Worm (Caenorhabditis elegans) whole organism, L1 larva: ENCODE measurements around the gene cec-3.
A peak's percentile ranks its signal among the peaks of the same experiment; 100 is the strongest.

ENCODE experiments used
- C34B4.2 ChIP-seq: sonication (generic microtip); optimal IDR thresholded peaks from 2 replicates; lab custom pipeline; 2017; ENCODE audit warnings: mild to moderate bottlenecking, missing genetic modification characterization, missing compliant biosample characterization
- F16B12.6 ChIP-seq: fragments of 150-350 bp; optimal IDR thresholded peaks from 2 replicates; lab custom pipeline; 2014; ENCODE audit warnings: missing biosample characterization, missing genetic modification characterization
- Y116A8C.19 ChIP-seq: sonication (generic microtip); optimal IDR thresholded peaks from 2 replicates; lab custom pipeline; 2016; ENCODE audit warnings: missing compliant biosample characterization, missing genetic modification characterization, borderline replicate concordance
- alr-1 ChIP-seq: fragments of 200-800 bp; sonication (Bioruptor generic); optimal IDR thresholded peaks from 2 replicates; lab custom pipeline; 2018; ENCODE audit warnings: borderline replicate concordance, mild to moderate bottlenecking, missing genetic modification characterization, missing compliant biosample characterization
- aly-2 ChIP-seq: fragments of 150-350 bp; optimal IDR thresholded peaks from 2 replicates; lab custom pipeline; 2014; ENCODE audit warnings: missing biosample characterization, missing genetic modification characterization
- ama-1 ChIP-seq: fragments of 150-350 bp; optimal IDR thresholded peaks from 2 replicates; lab custom pipeline; 2014
- blmp-1 ChIP-seq: fragments of 150-350 bp; optimal IDR thresholded peaks from 2 replicates; lab custom pipeline; 2014; ENCODE audit warnings: missing biosample characterization, missing genetic modification characterization
- ceh-82 ChIP-seq, 3 experiments: fragments of 150-350 bp in 1 of 3; sonication (generic microtip) in 2 of 3; optimal IDR thresholded peaks; 2 replicates each; lab custom pipeline; 2014 to 2017; ENCODE audit warnings: missing biosample characterization in 3 of 3, missing genetic modification characterization in 3 of 3
- ceh-88 ChIP-seq: fragments of 200-800 bp; sonication (Bioruptor generic); IDR thresholded peaks from 2 replicates; pipeline ENCODE4 v1.3.6; 2022; ENCODE audit warnings: missing genetic modification characterization, missing compliant biosample characterization
- ceh-90 ChIP-seq: sonication (generic microtip); optimal IDR thresholded peaks from 2 replicates; lab custom pipeline; 2016; ENCODE audit warnings: missing genetic modification characterization, missing compliant biosample characterization
- efl-1 ChIP-seq, 4 experiments: fragments of 150-350 bp; optimal IDR thresholded peaks in 3 of 4; peaks in 1 of 4; 1 replicate in 1 of 4; 2 replicates in 3 of 4; lab custom pipeline; 2014; ENCODE audit warnings: missing biosample characterization in 2 of 4, missing genetic modification characterization in 2 of 4, missing genetic modification reagents in 2 of 4
- egl-27 ChIP-seq, 2 experiments: fragments of 150-350 bp in 1 of 2; sonication (generic microtip); optimal IDR thresholded peaks; 3 replicates each; lab custom pipeline; 2017 to 2018; ENCODE audit warnings: missing biosample characterization in 2 of 2, missing genetic modification characterization in 2 of 2, missing genetic modification reagents in 2 of 2
- ets-5 ChIP-seq: fragments of 200-800 bp; sonication (Bioruptor generic); IDR thresholded peaks from 2 replicates; pipeline ENCODE4 v1.3.6; 2022; ENCODE audit warnings: missing genetic modification characterization, missing compliant biosample characterization
- fkh-10 ChIP-seq: sonication (generic microtip); optimal IDR thresholded peaks from 2 replicates; lab custom pipeline; 2017; ENCODE audit warnings: missing biosample characterization, missing genetic modification reagents, missing genetic modification characterization
- fos-1 ChIP-seq: fragments of 150-350 bp; optimal IDR thresholded peaks from 2 replicates; lab custom pipeline; 2014; ENCODE audit warnings: missing biosample characterization, missing genetic modification characterization
- hlh-17 ChIP-seq: fragments of 200-800 bp; sonication (Bioruptor generic); optimal IDR thresholded peaks from 2 replicates; lab custom pipeline; 2018; ENCODE audit warnings: missing genetic modification characterization, mild to moderate bottlenecking, missing compliant biosample characterization, moderate library complexity, borderline replicate concordance
- hlh-4 ChIP-seq: sonication (generic microtip); optimal IDR thresholded peaks from 2 replicates; lab custom pipeline; 2016; ENCODE audit warnings: mild to moderate bottlenecking, missing genetic modification characterization, missing compliant biosample characterization
- hpl-2 ChIP-seq: fragments of 150-350 bp; optimal IDR thresholded peaks from 2 replicates; lab custom pipeline; 2014; ENCODE audit warnings: missing biosample characterization, missing genetic modification reagents, missing genetic modification characterization
- irx-1 ChIP-seq: sonication (generic microtip); optimal IDR thresholded peaks from 2 replicates; lab custom pipeline; 2016; ENCODE audit warnings: missing genetic modification characterization, missing compliant biosample characterization
- isw-1 ChIP-seq: fragments of 200-800 bp; sonication (Bioruptor generic); IDR thresholded peaks from 2 replicates; pipeline ENCODE4 v1.3.6; 2022; ENCODE audit warnings: missing genetic modification characterization, missing compliant biosample characterization
- lin-13 ChIP-seq: fragments of 150-350 bp; optimal IDR thresholded peaks from 2 replicates; lab custom pipeline; 2014; ENCODE audit warnings: missing biosample characterization, missing genetic modification reagents, missing genetic modification characterization
- lin-14 ChIP-seq: fragments of 200-800 bp; sonication (Bioruptor generic); optimal IDR thresholded peaks from 2 replicates; lab custom pipeline; 2018; ENCODE audit warnings: mild to moderate bottlenecking, missing genetic modification characterization, moderate library complexity, missing compliant biosample characterization
- lin-15B ChIP-seq: fragments of 150-350 bp; sonication (generic microtip); optimal IDR thresholded peaks from 3 replicates; lab custom pipeline; 2014; ENCODE audit warnings: missing biosample characterization, missing genetic modification characterization
- lin-35 ChIP-seq, 2 experiments: fragments of 150-350 bp; optimal IDR thresholded peaks; 2 replicates each; lab custom pipeline; 2014; ENCODE audit warnings: missing biosample characterization in 2 of 2, missing genetic modification characterization in 2 of 2, missing genetic modification reagents in 2 of 2
- lin-39 ChIP-seq: fragments of 150-350 bp; optimal IDR thresholded peaks from 2 replicates; lab custom pipeline; 2014; ENCODE audit warnings: missing biosample characterization, missing genetic modification reagents, missing genetic modification characterization
- lsy-2 ChIP-seq, 2 experiments: fragments of 150-350 bp; optimal IDR thresholded peaks; 2 replicates each; lab custom pipeline; 2014; ENCODE audit warnings: missing biosample characterization in 2 of 2, missing genetic modification characterization in 2 of 2
- mab-9 ChIP-seq: fragments of 200-800 bp; sonication (Bioruptor generic); IDR thresholded peaks from 2 replicates; pipeline ENCODE4 v1.3.6; 2022; ENCODE audit warnings: missing genetic modification reagents, missing genetic modification characterization, missing compliant biosample characterization
- mdl-1 ChIP-seq, 2 experiments: fragments of 150-350 bp; optimal IDR thresholded peaks; 2 replicates each; lab custom pipeline; 2014 to 2017; ENCODE audit warnings: missing biosample characterization in 2 of 2, missing genetic modification characterization in 2 of 2, inconsistent platforms in 1 of 2
- mep-1 ChIP-seq: fragments of 150-350 bp; optimal IDR thresholded peaks from 2 replicates; lab custom pipeline; 2014; ENCODE audit warnings: missing biosample characterization, missing genetic modification characterization
- nhr-12 ChIP-seq: sonication (generic microtip); optimal IDR thresholded peaks from 2 replicates; lab custom pipeline; 2017; ENCODE audit warnings: missing biosample characterization, missing genetic modification characterization
- nhr-20 ChIP-seq: sonication (generic microtip); optimal IDR thresholded peaks from 2 replicates; lab custom pipeline; 2016; ENCODE audit warnings: mild to moderate bottlenecking, missing genetic modification characterization, missing compliant biosample characterization
- nhr-28 ChIP-seq: fragments of 150-350 bp; optimal IDR thresholded peaks from 2 replicates; lab custom pipeline; 2014; ENCODE audit warnings: missing biosample characterization, missing genetic modification characterization
- nhr-47 ChIP-seq: sonication (generic microtip); optimal IDR thresholded peaks from 2 replicates; lab custom pipeline; 2016; ENCODE audit warnings: mild to moderate bottlenecking, missing genetic modification characterization, moderate library complexity, missing compliant biosample characterization
- nhr-76 ChIP-seq: sonication (generic microtip); optimal IDR thresholded peaks from 2 replicates; lab custom pipeline; 2017; ENCODE audit warnings: missing biosample characterization, missing genetic modification characterization
- nhr-84 ChIP-seq: sonication (generic microtip); optimal IDR thresholded peaks from 2 replicates; lab custom pipeline; 2017; ENCODE audit warnings: missing biosample characterization, missing genetic modification characterization
- nhr-85 ChIP-seq: sonication (generic microtip); peaks from one replicate; lab custom pipeline; 2016; ENCODE audit warnings: missing genetic modification characterization, inconsistent platforms, missing compliant biosample characterization
- nhr-90 ChIP-seq: sonication (generic microtip); optimal IDR thresholded peaks from 2 replicates; lab custom pipeline; 2016; ENCODE audit warnings: mild to moderate bottlenecking, missing genetic modification characterization, missing compliant biosample characterization; ENCODE audit not compliant: poor library complexity
- skn-1 ChIP-seq: fragments of 150-350 bp; optimal IDR thresholded peaks from 2 replicates; lab custom pipeline; 2014; ENCODE audit warnings: missing biosample characterization, missing genetic modification characterization
- snpc-4 ChIP-seq: fragments of 150-350 bp; optimal IDR thresholded peaks from 2 replicates; lab custom pipeline; 2014; ENCODE audit warnings: missing biosample characterization, missing genetic modification characterization
- snu-23 ChIP-seq: sonication (generic microtip); optimal IDR thresholded peaks from 2 replicates; lab custom pipeline; 2016; ENCODE audit warnings: missing genetic modification characterization, missing compliant biosample characterization
- sox-4 ChIP-seq: sonication (generic microtip); optimal IDR thresholded peaks from 2 replicates; lab custom pipeline; 2016; ENCODE audit warnings: missing genetic modification characterization, missing compliant biosample characterization
- sup-37 ChIP-seq: fragments of 200-800 bp; sonication (Bioruptor generic); optimal IDR thresholded peaks from 2 replicates; lab custom pipeline; 2018; ENCODE audit warnings: mild to moderate bottlenecking, missing genetic modification characterization, missing compliant biosample characterization
- swsn-7 ChIP-seq: sonication (generic microtip); optimal IDR thresholded peaks from 2 replicates; lab custom pipeline; 2016; ENCODE audit warnings: missing genetic modification characterization, missing compliant biosample characterization
- tbx-2 ChIP-seq: sonication (generic microtip); optimal IDR thresholded peaks from 2 replicates; lab custom pipeline; 2016; ENCODE audit warnings: missing genetic modification characterization, missing compliant biosample characterization
- tlp-1 ChIP-seq: fragments of 150-350 bp; optimal IDR thresholded peaks from 2 replicates; lab custom pipeline; 2014; ENCODE audit warnings: missing biosample characterization, missing genetic modification characterization
- unc-130 ChIP-seq: fragments of 150-350 bp; optimal IDR thresholded peaks from 2 replicates; lab custom pipeline; 2017; ENCODE audit warnings: missing biosample characterization, missing genetic modification characterization, inconsistent platforms
- unc-62 ChIP-seq: fragments of 150-350 bp; optimal IDR thresholded peaks from 2 replicates; lab custom pipeline; 2014; ENCODE audit warnings: missing biosample characterization, missing genetic modification reagents, missing genetic modification characterization
- unc-86 ChIP-seq: sonication (generic microtip); optimal IDR thresholded peaks from 2 replicates; lab custom pipeline; 2016; ENCODE audit warnings: missing genetic modification characterization, missing compliant biosample characterization
- unc-98 ChIP-seq: fragments of 200-800 bp; sonication (Bioruptor generic); IDR thresholded peaks from 2 replicates; pipeline ENCODE4 v1.3.6; 2022; ENCODE audit warnings: missing genetic modification characterization, missing compliant biosample characterization
- vab-15 ChIP-seq: sonication (generic microtip); optimal IDR thresholded peaks from 2 replicates; lab custom pipeline; 2017; ENCODE audit warnings: missing genotype, mild to moderate bottlenecking, missing genetic modification characterization, missing compliant biosample characterization
- ztf-11 ChIP-seq, 2 experiments: sonication (generic microtip); optimal IDR thresholded peaks; 2 replicates each; lab custom pipeline; 2016 to 2017; ENCODE audit warnings: missing genetic modification characterization in 2 of 2, missing biosample characterization in 1 of 2, missing compliant biosample characterization in 1 of 2
- ztf-4 ChIP-seq: fragments of 150-350 bp; optimal IDR thresholded peaks from 2 replicates; lab custom pipeline; 2014; ENCODE audit warnings: missing biosample characterization, missing genetic modification characterization

cec-3 gene

DNA sequence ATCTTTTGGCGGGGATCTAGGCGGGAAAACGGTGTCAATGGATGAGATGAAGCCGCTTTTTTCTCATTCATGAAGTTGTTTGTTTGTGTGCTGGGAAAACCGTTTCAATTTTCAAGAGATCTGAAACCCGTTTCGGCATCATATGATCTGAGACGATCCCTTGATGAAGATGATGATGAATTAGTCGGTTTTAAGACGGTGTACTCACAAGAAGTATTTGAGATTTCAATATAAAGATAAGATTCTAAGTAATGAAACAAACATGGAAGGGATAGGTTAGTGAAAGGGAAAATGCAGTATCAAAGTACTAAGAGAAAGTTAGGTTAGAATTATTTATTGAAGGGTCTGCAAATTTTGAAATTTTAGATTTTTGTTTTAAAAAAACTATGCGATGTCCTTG, 49.2 kb downstream of the cec-3 start (continued):
- TF ChIP-seq nhr-84 (tag; lab: Kevin White, UChicago) (no peak), snu-23 (GFP tag; lab: Kevin White, UChicago) (peak; percentile 28), tbx-2 (tag; lab: Kevin White, UChicago) (no peak), ets-5 (GFP tag; lab: Robert Waterston, UW) (no peak), efl-1 (optimal IDR thresholded peaks at IDR 0.05; lab: Kevin White, UChicago) (no peak), efl-1 (GFP tag; optimal IDR thresholded peaks at IDR 0.05 in 1 of 2; lab: Kevin White, UChicago) (peak in 1 of 2 experiments; percentile 91), unc-62 (GFP tag; lab: Kevin White, UChicago) (no peak), nhr-47 (no peak)

DNA sequence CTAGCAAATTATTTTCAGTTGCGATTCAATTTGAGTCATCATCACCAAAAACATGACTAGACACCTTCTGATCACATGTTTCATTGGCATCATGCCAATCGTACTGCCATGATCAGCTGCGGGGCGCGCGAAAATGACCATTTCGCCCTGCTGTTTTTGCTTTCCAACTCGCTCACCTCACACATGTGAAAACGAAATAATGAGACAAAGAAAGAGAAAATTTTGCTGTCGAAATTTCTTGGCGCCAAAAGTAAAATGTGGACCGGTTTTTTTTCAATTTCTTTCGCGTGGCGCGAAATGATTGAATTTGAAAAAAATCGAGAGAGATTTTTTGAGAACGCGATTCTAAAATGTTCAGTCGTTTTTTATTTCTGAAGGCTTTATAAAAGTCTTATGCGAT, 50.5 kb downstream of the cec-3 start:
- TF ChIP-seq ztf-11 (tag; optimal IDR thresholded peaks at IDR 0.05; lab: Kevin White, UChicago) (no peak), lin-39 (tag; lab: Kevin White, UChicago) (no peak), vab-15 (tag; lab: Kevin White, UChicago) (no peak), sox-4 (tag; lab: Kevin White, UChicago) (no peak), lin-35 (GFP tag; optimal IDR thresholded peaks at IDR 0.05; lab: Kevin White, UChicago) (peak; percentile 35 to 91), blmp-1 (tag; lab: Kevin White, UChicago) (peak; percentile 96), lsy-2 (tag; optimal IDR thresholded peaks at IDR 0.05; lab: Kevin White, UChicago) (peak in 1 of 2 experiments; percentile 16), irx-1 (peak; percentile 36), mab-9 (GFP tag; lab: Robert Waterston, UW) (no peak), skn-1 (tag; lab: Kevin White, UChicago) (no peak), nhr-85 (tag; lab: Kevin White, UChicago) (peak; percentile 98), nhr-12 (tag; lab: Kevin White, UChicago) (no peak), ceh-88 (GFP tag; lab: Robert Waterston, UW) (no peak), mdl-1 (tag; optimal IDR thresholded peaks at IDR 0.05; lab: Kevin White, UChicago) (no peak), nhr-28 (no peak), ceh-82 (tag; optimal IDR thresholded peaks at IDR 0.05; lab: Kevin White, UChicago) (no peak), ama-1 (no peak), ceh-90 (tag; lab: Kevin White, UChicago) (no peak), ets-5 (GFP tag; lab: Robert Waterston, UW) (no peak), nhr-20 (tag; lab: Kevin White, UChicago) (peak; percentile 76), sup-37 (GFP tag; lab: Kevin White, UChicago) (no peak), hlh-17 (no peak), swsn-7 (peak; percentile 6), aly-2 (tag; lab: Kevin White, UChicago) (no peak), hpl-2 (GFP tag; lab: Kevin White, UChicago) (no peak), snpc-4 (tag; lab: Kevin White, UChicago) (no peak), F16B12.6 (tag; lab: Kevin White, UChicago) (no peak), nhr-84 (tag; lab: Kevin White, UChicago) (no peak), C34B4.2 (tag; lab: Kevin White, UChicago) (no peak), Y116A8C.19 (tag; lab: Kevin White, UChicago) (no peak), ztf-4 (no peak), fkh-10 (GFP tag; lab: Kevin White, UChicago) (no peak), lin-13 (GFP tag; lab: Kevin White, UChicago) (peak; percentile 6), tlp-1 (no peak), nhr-76 (tag; lab: Kevin White, UChicago) (no peak), unc-86 (tag; lab: Kevin White, UChicago) (no peak), lin-15B (tag; lab: Kevin White, UChicago) (no peak), unc-130 (tag; lab: Kevin White, UChicago) (no peak), hlh-4 (no peak), isw-1 (GFP tag; lab: Robert Waterston, UW) (no peak), unc-98 (GFP tag; lab: Robert Waterston, UW) (no peak), mep-1 (tag; lab: Kevin White, UChicago) (peak; percentile 21), lin-14 (GFP tag; lab: Kevin White, UChicago) (peak; percentile 77), egl-27 (tag; optimal IDR thresholded peaks at IDR 0.05; lab: Kevin White, UChicago) (no peak), fos-1 (tag; lab: Kevin White, UChicago) (no peak), nhr-90 (tag; lab: Kevin White, UChicago) (peak; percentile 19), alr-1 (no peak)
